Worm (Caenorhabditis elegans) whole organism, young adult: ENCODE measurements around the gene Y57A10A.31.
A peak's percentile ranks its signal among the peaks of the same experiment; 100 is the strongest.

Source experiments
- B0019.2 ChIP-seq: fragments of 200-800 bp; sonication (Bioruptor generic); conservative IDR thresholded peaks from 2 replicates; pipeline ENCODE4 v1.3.6; 2022; ENCODE audit warnings: missing genetic modification reagents, missing genetic modification characterization, missing compliant biosample characterization
- B0336.3 ChIP-seq: fragments of 200-800 bp; sonication (Bioruptor generic); IDR thresholded peaks from 2 replicates; pipeline ENCODE4 v1.3.6; 2022; ENCODE audit warnings: missing genetic modification characterization, missing compliant biosample characterization
- F49E8.2 ChIP-seq: sonication (generic microtip); optimal IDR thresholded peaks from 3 replicates; lab custom pipeline; 2017; ENCODE audit warnings: missing genetic modification characterization, mild to moderate bottlenecking, missing compliant biosample characterization, antibody characterized with exemption, moderate library complexity; ENCODE audit not compliant: insufficient read depth
- F57A8.1 ChIP-seq: fragments of 200-800 bp; sonication (Bioruptor generic); optimal IDR thresholded peaks from 2 replicates; lab custom pipeline; 2018; ENCODE audit warnings: mild to moderate bottlenecking, missing genetic modification characterization, moderate library complexity, missing compliant biosample characterization
- Y53G8AR.9 ChIP-seq: fragments of 200-800 bp; sonication (Bioruptor generic); conservative IDR thresholded peaks from 2 replicates; pipeline ENCODE4 v1.3.6; 2022; ENCODE audit warnings: missing genetic modification reagents, missing genetic modification characterization, missing compliant biosample characterization
- Y56A3A.18 ChIP-seq: fragments of 200-800 bp; sonication (Bioruptor generic); IDR thresholded peaks from 2 replicates; pipeline ENCODE4 v1.3.6; 2022; ENCODE audit warnings: missing genetic modification reagents, missing genetic modification characterization, missing compliant biosample characterization
- Y79H2A.3 ChIP-seq: fragments of 200-800 bp; sonication (Bioruptor generic); conservative IDR thresholded peaks from 2 replicates; pipeline ENCODE4 v1.3.6; 2022; ENCODE audit warnings: missing genetic modification reagents, missing genetic modification characterization, missing compliant biosample characterization
- Y95B8A.8 ChIP-seq: fragments of 200-800 bp; sonication (Bioruptor generic); IDR thresholded peaks from 2 replicates; pipeline ENCODE4 v1.3.6; 2022; ENCODE audit warnings: missing genetic modification reagents, missing genetic modification characterization, missing compliant biosample characterization
- akir-1 ChIP-seq: fragments of 200-800 bp; sonication (Bioruptor generic); optimal IDR thresholded peaks from 2 replicates; lab custom pipeline; 2018; ENCODE audit warnings: mild to moderate bottlenecking, missing genetic modification characterization, moderate library complexity, missing compliant biosample characterization
- attf-6 ChIP-seq: fragments of 200-800 bp; sonication (Bioruptor generic); IDR thresholded peaks from 2 replicates; pipeline ENCODE4 v1.3.6; 2022; ENCODE audit warnings: missing genetic modification reagents, missing genetic modification characterization, missing compliant biosample characterization
- ccch-3 ChIP-seq: fragments of 200-800 bp; sonication (Bioruptor generic); optimal IDR thresholded peaks from 2 replicates; lab custom pipeline; 2018; ENCODE audit warnings: mild to moderate bottlenecking, missing genetic modification characterization, missing compliant biosample characterization
- ceh-100 ChIP-seq: fragments of 200-800 bp; sonication (Bioruptor generic); IDR thresholded peaks from 2 replicates; pipeline ENCODE4 v1.3.6; 2022; ENCODE audit warnings: missing genetic modification reagents, missing genetic modification characterization, missing compliant biosample characterization
- ceh-27 ChIP-seq: fragments of 200-800 bp; sonication (Bioruptor generic); optimal IDR thresholded peaks from 2 replicates; lab custom pipeline; 2018; ENCODE audit warnings: mild to moderate bottlenecking, missing genetic modification characterization, moderate library complexity, missing compliant biosample characterization
- ceh-91 ChIP-seq: fragments of 200-800 bp; sonication (Bioruptor generic); IDR thresholded peaks from 2 replicates; pipeline ENCODE4 v1.3.6; 2022; ENCODE audit warnings: missing genetic modification reagents, missing genetic modification characterization, missing compliant biosample characterization
- chd-7 ChIP-seq: sonication (generic microtip); optimal IDR thresholded peaks from 2 replicates; lab custom pipeline; 2016; ENCODE audit warnings: mild to moderate bottlenecking, missing genetic modification characterization, moderate library complexity, missing compliant biosample characterization
- dox-1 ChIP-seq: fragments of 200-800 bp; sonication (Bioruptor generic); IDR thresholded peaks from 2 replicates; pipeline ENCODE4 v1.3.6; 2022; ENCODE audit warnings: missing genetic modification reagents, missing genetic modification characterization, missing compliant biosample characterization
- dpl-1 ChIP-seq: fragments of 150-350 bp; optimal IDR thresholded peaks from 2 replicates; lab custom pipeline; 2014; ENCODE audit warnings: missing biosample characterization, missing genetic modification reagents, missing genetic modification characterization
- efl-1 ChIP-seq: fragments of 150-350 bp; optimal IDR thresholded peaks from 2 replicates; lab custom pipeline; 2014; ENCODE audit warnings: missing biosample characterization, missing genetic modification reagents, missing genetic modification characterization
- egl-18 ChIP-seq: fragments of 200-800 bp; sonication (Bioruptor generic); IDR thresholded peaks from 2 replicates; pipeline ENCODE4 v1.3.6; 2022; ENCODE audit warnings: missing genetic modification reagents, missing genetic modification characterization, missing compliant biosample characterization
- egrh-3 ChIP-seq: fragments of 200-800 bp; sonication (Bioruptor generic); IDR thresholded peaks from 2 replicates; pipeline ENCODE4 v1.3.6; 2022; ENCODE audit warnings: missing genetic modification reagents, missing genetic modification characterization, missing compliant biosample characterization
- hmg-20 ChIP-seq: fragments of 200-800 bp; sonication (Bioruptor generic); IDR thresholded peaks from 2 replicates; pipeline ENCODE4 v1.3.6; 2022; ENCODE audit warnings: missing genetic modification reagents, missing genetic modification characterization, missing compliant biosample characterization
- hrde-1 ChIP-seq: sonication (generic microtip); optimal IDR thresholded peaks from 2 replicates; lab custom pipeline; 2016; ENCODE audit warnings: missing genetic modification characterization, mild to moderate bottlenecking, missing compliant biosample characterization, moderate library complexity, missing genotype, missing genetic modification reagents, borderline replicate concordance
- hsf-1 ChIP-seq: fragments of 200-800 bp; sonication (Bioruptor generic); IDR thresholded peaks from 2 replicates; pipeline ENCODE4 v1.3.6; 2022; ENCODE audit warnings: missing genetic modification reagents, missing genetic modification characterization, missing compliant biosample characterization
- let-607 ChIP-seq, 2 experiments: fragments of 200-800 bp in 1 of 2; sonication (Bioruptor generic) in 1 of 2; sonication (generic microtip) in 1 of 2; optimal IDR thresholded peaks; 2 replicates each; lab custom pipeline; 2016 to 2018; ENCODE audit warnings: mild to moderate bottlenecking in 2 of 2, missing compliant biosample characterization in 2 of 2, missing genetic modification characterization in 2 of 2, moderate library complexity in 2 of 2, missing genotype in 1 of 2
- lin-35 ChIP-seq, 3 experiments: fragments of 150-350 bp in 2 of 3; sonication (generic microtip) in 1 of 3; optimal IDR thresholded peaks; 2 replicates each; lab custom pipeline; 2014 to 2018; ENCODE audit warnings: missing biosample characterization in 3 of 3, missing genetic modification characterization in 3 of 3, missing genetic modification reagents in 3 of 3
- lin-54 ChIP-seq: fragments of 200-800 bp; sonication (Bioruptor generic); optimal IDR thresholded peaks from 2 replicates; lab custom pipeline; 2018; ENCODE audit warnings: mild to moderate bottlenecking, missing genetic modification characterization, missing compliant biosample characterization
- lir-1 ChIP-seq: fragments of 200-800 bp; sonication (Bioruptor generic); conservative IDR thresholded peaks from 2 replicates; pipeline ENCODE4 v1.3.6; 2022; ENCODE audit warnings: missing genetic modification reagents, missing genetic modification characterization, missing compliant biosample characterization
- madf-6 ChIP-seq: fragments of 200-800 bp; sonication (Bioruptor generic); IDR thresholded peaks from 2 replicates; pipeline ENCODE4 v1.3.6; 2022; ENCODE audit warnings: missing genetic modification reagents, missing genetic modification characterization, missing compliant biosample characterization
- madf-8 ChIP-seq: fragments of 200-800 bp; sonication (Bioruptor generic); conservative IDR thresholded peaks from 2 replicates; pipeline ENCODE4 v1.3.6; 2022; ENCODE audit warnings: missing genetic modification reagents, missing genetic modification characterization, missing compliant biosample characterization
- mcd-1 ChIP-seq: fragments of 200-800 bp; sonication (Bioruptor generic); IDR thresholded peaks from 2 replicates; pipeline ENCODE4 v1.3.6; 2022; ENCODE audit warnings: missing genetic modification reagents, missing genetic modification characterization, missing compliant biosample characterization
- nhr-120 ChIP-seq: fragments of 200-800 bp; sonication (Bioruptor generic); IDR thresholded peaks from 2 replicates; pipeline ENCODE4 v1.3.6; 2022; ENCODE audit warnings: missing genetic modification characterization, missing compliant biosample characterization
- nhr-80 ChIP-seq: sonication (generic microtip); optimal IDR thresholded peaks from 2 replicates; lab custom pipeline; 2016; ENCODE audit warnings: missing genetic modification characterization, missing compliant biosample characterization
- snpc-1.3 ChIP-seq: sonication (generic microtip); optimal IDR thresholded peaks from 2 replicates; lab custom pipeline; 2017; ENCODE audit warnings: missing genetic modification characterization, mild to moderate bottlenecking, missing compliant biosample characterization, antibody characterized with exemption, moderate library complexity, missing genotype, missing genetic modification reagents; ENCODE audit not compliant: insufficient read depth
- snpc-3.4 ChIP-seq: sonication (generic microtip); optimal IDR thresholded peaks from 2 replicates; lab custom pipeline; 2017; ENCODE audit warnings: missing genetic modification characterization, mild to moderate bottlenecking, missing compliant biosample characterization, antibody characterized with exemption, moderate library complexity, missing genotype, missing genetic modification reagents
- tbp1 ChIP-seq: fragments of 200-800 bp; sonication (Bioruptor generic); optimal IDR thresholded peaks from 2 replicates; lab custom pipeline; 2018; ENCODE audit warnings: mild to moderate bottlenecking, missing genetic modification characterization, missing compliant biosample characterization
- tlf-1 ChIP-seq: fragments of 200-800 bp; sonication (Bioruptor generic); optimal IDR thresholded peaks from 2 replicates; lab custom pipeline; 2018; ENCODE audit warnings: mild to moderate bottlenecking, missing genetic modification characterization, missing compliant biosample characterization
- unc-130 ChIP-seq: sonication (generic microtip); optimal IDR thresholded peaks from 2 replicates; lab custom pipeline; 2016; ENCODE audit warnings: missing genetic modification reagents, missing genetic modification characterization, missing compliant biosample characterization
- xnd-1 ChIP-seq: sonication (generic microtip); optimal IDR thresholded peaks from 2 replicates; lab custom pipeline; 2016; ENCODE audit warnings: missing genotype, missing genetic modification reagents, missing genetic modification characterization, missing compliant biosample characterization

The Y57A10A.31 gene

ce11 chrII:12284045-12284444, 5.1 kb upstream of the Y57A10A.31 start (continued):
- TF ChIP-seq let-607 (tag; optimal IDR thresholded peaks at IDR 0.05; lab: Kevin White, UChicago), result no peak
- TF ChIP-seq ceh-91 (GFP tag; lab: Robert Waterston, UW), result peak; percentile 94
- no peak for TF ChIP-seq ccch-3
- TF ChIP-seq unc-130 (GFP tag; lab: Kevin White, UChicago), result peak; percentile 57
- peak; percentile 97 for TF ChIP-seq madf-6 (GFP tag; lab: Robert Waterston, UW)
- peak; percentile 96 for TF ChIP-seq efl-1 (GFP tag; lab: Kevin White, UChicago)
- peak; percentile 66 for TF ChIP-seq tlf-1 (GFP tag; lab: Kevin White, UChicago)
- no peak for TF ChIP-seq akir-1 (GFP tag; lab: Kevin White, UChicago)
- peak; percentile 81 for TF ChIP-seq dpl-1 (GFP tag; lab: Kevin White, UChicago)
- TF ChIP-seq snpc-1.3 (tag; lab: Kevin White, UChicago), result peak; percentile 33
- TF ChIP-seq ceh-100 (GFP tag; lab: Robert Waterston, UW), result 0 out of 2 replicates have a peak, but pooled peaks have one; percentile 24
- TF ChIP-seq xnd-1 (tag; lab: Kevin White, UChicago), result peak; percentile 90
- TF ChIP-seq Y79H2A.3, result peak; percentile 71; the same call in 1 of the 2 replicates
- peak; percentile 77 for TF ChIP-seq hsf-1 (GFP tag; lab: Robert Waterston, UW)
- TF ChIP-seq lin-54, result peak; percentile 88
- peak; percentile 71 for TF ChIP-seq B0019.2 (GFP tag; lab: Robert Waterston, UW)
- no peak for TF ChIP-seq F57A8.1
- peak; percentile 72 for TF ChIP-seq B0336.3 (GFP tag; lab: Robert Waterston, UW)
- peak; percentile 54 for TF ChIP-seq mcd-1 (GFP tag; lab: Robert Waterston, UW)
- TF ChIP-seq madf-8, result peak; percentile 94
- peak in 1 of 3 experiments; percentile 68 for TF ChIP-seq lin-35 (GFP tag; optimal IDR thresholded peaks at IDR 0.05; lab: Kevin White, UChicago)
- peak; percentile 27 for TF ChIP-seq F49E8.2 (tag; lab: Kevin White, UChicago)
- TF ChIP-seq Y53G8AR.9 (GFP tag; lab: Robert Waterston, UW), result peak; percentile 74; the same call in 1 of the 2 replicates
- peak; percentile 57 for TF ChIP-seq snpc-3.4 (tag; lab: Kevin White, UChicago)
- TF ChIP-seq Y95B8A.8, result peak; percentile 63; the same call in 1 of the 2 replicates

- TF ChIP-seq Y56A3A.18 (GFP tag; lab: Robert Waterston, UW), result no peak
- TF ChIP-seq dox-1 (GFP tag; lab: Robert Waterston, UW), result no peak
- TF ChIP-seq Y95B8A.8, result no peak
- no peak for TF ChIP-seq F49E8.2 (tag; lab: Kevin White, UChicago)
- no peak for TF ChIP-seq chd-7 (tag; lab: Kevin White, UChicago)
- no peak for TF ChIP-seq egrh-3 (GFP tag; lab: Robert Waterston, UW)
- TF ChIP-seq F57A8.1, result no peak
- no peak for TF ChIP-seq ceh-27 (GFP tag; lab: Kevin White, UChicago)
- TF ChIP-seq egl-18 (GFP tag; lab: Robert Waterston, UW), result no peak
- TF ChIP-seq lir-1 (GFP tag; lab: Robert Waterston, UW), result no peak
Measured at ce11 chrII:12296591-12296990, 7.4 kb downstream of the Y57A10A.31 start.

ce11 chrII:12300680-12301079, 11.5 kb downstream of the Y57A10A.31 start:
- peak; percentile 25 for TF ChIP-seq snpc-1.3 (tag; lab: Kevin White, UChicago)
- no peak for TF ChIP-seq B0336.3 (GFP tag; lab: Robert Waterston, UW)
- TF ChIP-seq tbp1 (GFP tag; lab: Kevin White, UChicago), result no peak
- peak; percentile 41 for TF ChIP-seq F49E8.2 (tag; lab: Kevin White, UChicago)
- no peak for TF ChIP-seq hmg-20
- no peak for TF ChIP-seq nhr-80
- 0 out of 2 replicates have a peak, but pooled peaks have one; percentile 36 for TF ChIP-seq attf-6 (GFP tag; lab: Robert Waterston, UW)
- TF ChIP-seq hrde-1 (tag; lab: Kevin White, UChicago), result no peak
- no peak for TF ChIP-seq nhr-120 (GFP tag; lab: Robert Waterston, UW)
